Worm (Caenorhabditis elegans) whole organism, late embryonic: Measurements from ENCODE around the gene C13G3.12.

Source experiments
- C08G9.2 ChIP-seq: sonication (generic microtip); optimal IDR thresholded peaks from 2 replicates; lab custom pipeline; 2016; ENCODE audit warnings: mild to moderate bottlenecking, missing genetic modification characterization, moderate library complexity, missing compliant biosample characterization
- F13H6.1 ChIP-seq: sonication (generic microtip); optimal IDR thresholded peaks from 2 replicates; lab custom pipeline; 2016; ENCODE audit warnings: missing genetic modification characterization, missing compliant biosample characterization
- K09A11.1 ChIP-seq: sonication (generic microtip); optimal IDR thresholded peaks from 2 replicates; lab custom pipeline; 2017; ENCODE audit warnings: antibody characterized with exemption, mild to moderate bottlenecking, missing genetic modification characterization, missing compliant biosample characterization; ENCODE audit not compliant: insufficient read depth
- T23F11.4 ChIP-seq: fragments of 200-800 bp; sonication (Bioruptor generic); optimal IDR thresholded peaks from 2 replicates; lab custom pipeline; 2018; ENCODE audit warnings: mild to moderate bottlenecking, missing genetic modification characterization, missing compliant biosample characterization
- Y22D7AL.16 ChIP-seq: sonication (generic microtip); optimal IDR thresholded peaks from 2 replicates; lab custom pipeline; 2016; ENCODE audit warnings: missing genetic modification characterization, missing compliant biosample characterization
- ahr-1 ChIP-seq: sonication (generic microtip); optimal IDR thresholded peaks from 2 replicates; lab custom pipeline; 2016; ENCODE audit warnings: missing genetic modification characterization, missing compliant biosample characterization
- ceh-18 ChIP-seq: sonication (generic microtip); optimal IDR thresholded peaks from 2 replicates; lab custom pipeline; 2016; ENCODE audit warnings: missing genetic modification characterization, missing compliant biosample characterization
- ceh-22 ChIP-seq: sonication (generic microtip); optimal IDR thresholded peaks from 2 replicates; lab custom pipeline; 2017; ENCODE audit warnings: missing biosample characterization, missing genetic modification characterization
- ceh-24 ChIP-seq: sonication (generic microtip); optimal IDR thresholded peaks from 2 replicates; lab custom pipeline; 2016; ENCODE audit warnings: mild to moderate bottlenecking, missing genetic modification characterization, missing compliant biosample characterization
- ceh-30 ChIP-seq: fragments of 150-350 bp; optimal IDR thresholded peaks from 2 replicates; lab custom pipeline; 2014; ENCODE audit warnings: missing biosample characterization, missing genetic modification characterization
- ceh-45 ChIP-seq: fragments of 200-800 bp; sonication (Bioruptor generic); IDR thresholded peaks from 2 replicates; pipeline ENCODE4 v1.3.6; 2022; ENCODE audit warnings: missing genetic modification reagents, missing genetic modification characterization, missing compliant biosample characterization
- ceh-6 ChIP-seq: fragments of 200-800 bp; sonication (Bioruptor generic); optimal IDR thresholded peaks from 2 replicates; lab custom pipeline; 2018; ENCODE audit warnings: mild to moderate bottlenecking, missing genetic modification characterization, missing compliant biosample characterization
- dmd-4 ChIP-seq: sonication (generic microtip); optimal IDR thresholded peaks from 2 replicates; lab custom pipeline; 2016; ENCODE audit warnings: borderline replicate concordance, missing genetic modification characterization, missing compliant biosample characterization
- elt-2 ChIP-seq: sonication (generic microtip); optimal IDR thresholded peaks from 2 replicates; lab custom pipeline; 2016; ENCODE audit warnings: missing genetic modification reagents, missing genetic modification characterization, missing compliant biosample characterization
- elt-4 ChIP-seq: sonication (generic microtip); optimal IDR thresholded peaks from 2 replicates; lab custom pipeline; 2016; ENCODE audit warnings: missing genetic modification characterization, missing compliant biosample characterization
- eyg-1 ChIP-seq: sonication (generic microtip); optimal IDR thresholded peaks from 2 replicates; lab custom pipeline; 2016; ENCODE audit warnings: missing genotype, missing genetic modification characterization, missing compliant biosample characterization
- fax-1 ChIP-seq: sonication (generic microtip); optimal IDR thresholded peaks from 2 replicates; lab custom pipeline; 2016; ENCODE audit warnings: missing genotype, missing genetic modification characterization, missing compliant biosample characterization
- fkh-6 ChIP-seq: sonication (generic microtip); optimal IDR thresholded peaks from 2 replicates; lab custom pipeline; 2016; ENCODE audit warnings: missing genetic modification characterization, missing compliant biosample characterization
- hlh-30 ChIP-seq: sonication (generic microtip); optimal IDR thresholded peaks from 2 replicates; lab custom pipeline; 2017; ENCODE audit warnings: antibody characterized with exemption, missing genetic modification characterization, missing compliant biosample characterization; ENCODE audit not compliant: insufficient read depth
- hlh-6 ChIP-seq: sonication (generic microtip); optimal IDR thresholded peaks from 2 replicates; lab custom pipeline; 2016; ENCODE audit warnings: missing genotype, missing genetic modification characterization, missing compliant biosample characterization
- hlh-8 ChIP-seq: sonication (generic microtip); optimal IDR thresholded peaks from 2 replicates; lab custom pipeline; 2016; ENCODE audit warnings: missing genotype, missing genetic modification characterization, missing compliant biosample characterization
- lim-6 ChIP-seq: sonication (generic microtip); optimal IDR thresholded peaks from 2 replicates; lab custom pipeline; 2016; ENCODE audit warnings: missing genetic modification characterization, missing compliant biosample characterization
- nfya-1 ChIP-seq: sonication (generic microtip); optimal IDR thresholded peaks from 2 replicates; lab custom pipeline; 2017; ENCODE audit warnings: missing genetic modification characterization, mild to moderate bottlenecking, missing compliant biosample characterization, antibody characterized with exemption, moderate library complexity
- npax-4 ChIP-seq: sonication (generic microtip); optimal IDR thresholded peaks from 2 replicates; lab custom pipeline; 2016; ENCODE audit warnings: missing genetic modification characterization, missing compliant biosample characterization
- odd-2 ChIP-seq: sonication (generic microtip); optimal IDR thresholded peaks from 2 replicates; lab custom pipeline; 2017; ENCODE audit warnings: antibody characterized with exemption, mild to moderate bottlenecking, missing genetic modification characterization, missing compliant biosample characterization
- pax-1 ChIP-seq: fragments of 150-350 bp; optimal IDR thresholded peaks from 2 replicates; lab custom pipeline; 2014; ENCODE audit warnings: missing biosample characterization, missing genetic modification characterization
- pha-2 ChIP-seq: sonication (generic microtip); optimal IDR thresholded peaks from 2 replicates; lab custom pipeline; 2017; ENCODE audit warnings: mild to moderate bottlenecking, missing genetic modification characterization, missing compliant biosample characterization
- pros-1 ChIP-seq: fragments of 150-350 bp; optimal IDR thresholded peaks from 2 replicates; lab custom pipeline; 2014; ENCODE audit warnings: missing biosample characterization, missing genetic modification reagents, missing genetic modification characterization
- ref-2 ChIP-seq: sonication (generic microtip); optimal IDR thresholded peaks from 2 replicates; lab custom pipeline; 2016; ENCODE audit warnings: missing genetic modification characterization, missing compliant biosample characterization
- rnt-1 ChIP-seq: sonication (generic microtip); optimal IDR thresholded peaks from 2 replicates; lab custom pipeline; 2016; ENCODE audit warnings: missing genetic modification characterization, missing compliant biosample characterization
- sdc-2 ChIP-seq: sonication (generic microtip); optimal IDR thresholded peaks from 2 replicates; lab custom pipeline; 2016; ENCODE audit warnings: missing genotype, missing genetic modification characterization, missing compliant biosample characterization
- syd-9 ChIP-seq: sonication (generic microtip); optimal IDR thresholded peaks from 2 replicates; lab custom pipeline; 2016; ENCODE audit warnings: mild to moderate bottlenecking, missing genetic modification characterization, moderate library complexity, missing compliant biosample characterization
- tbx-7 ChIP-seq: sonication (generic microtip); optimal IDR thresholded peaks from 2 replicates; lab custom pipeline; 2016; ENCODE audit warnings: missing genotype, missing genetic modification characterization, missing compliant biosample characterization
- unc-42 ChIP-seq: sonication (generic microtip); optimal IDR thresholded peaks from 2 replicates; lab custom pipeline; 2016; ENCODE audit warnings: missing genotype, missing genetic modification characterization, missing compliant biosample characterization
- unc-86 ChIP-seq: sonication (generic microtip); optimal IDR thresholded peaks from 2 replicates; lab custom pipeline; 2016; ENCODE audit warnings: missing genetic modification characterization, missing compliant biosample characterization
- zip-5 ChIP-seq: sonication (generic microtip); optimal IDR thresholded peaks from 2 replicates; lab custom pipeline; 2016; ENCODE audit warnings: missing genetic modification characterization, missing compliant biosample characterization
- ztf-16 ChIP-seq: sonication (generic microtip); optimal IDR thresholded peaks from 2 replicates; lab custom pipeline; 2017; ENCODE audit warnings: missing genetic modification characterization, missing compliant biosample characterization

C13G3.12 gene

ce11 chrV:11014758-11015157 lies 8.0 kb downstream of the C13G3.12 start (continued):
- TF ChIP-seq pha-2 (tag; lab: Kevin White, UChicago) (no peak), npax-4 (tag; lab: Kevin White, UChicago) (no peak)

ce11 chrV:11013179-11013578 lies 9.5 kb downstream of the C13G3.12 start:
- no peak for TF ChIP-seq elt-4 (tag; lab: Kevin White, UChicago)
- no peak for TF ChIP-seq fax-1
- no peak for TF ChIP-seq C08G9.2
- no peak for TF ChIP-seq eyg-1 (tag; lab: Kevin White, UChicago)
- TF ChIP-seq sdc-2 (tag; lab: Kevin White, UChicago) = no peak
- no peak for TF ChIP-seq zip-5 (tag; lab: Kevin White, UChicago)
- no peak for TF ChIP-seq odd-2
- no peak for TF ChIP-seq pax-1 (tag; lab: Kevin White, UChicago)
- no peak for TF ChIP-seq ztf-16 (tag; lab: Kevin White, UChicago)
- TF ChIP-seq ceh-45 (GFP tag; lab: Robert Waterston, UW) = no peak
- no peak for TF ChIP-seq elt-2 (tag; lab: Kevin White, UChicago)
- TF ChIP-seq unc-42 (tag; lab: Kevin White, UChicago) = no peak
- TF ChIP-seq hlh-6 (tag; lab: Kevin White, UChicago) = no peak
- no peak for TF ChIP-seq K09A11.1 (tag; lab: Kevin White, UChicago)
- TF ChIP-seq dmd-4 (tag; lab: Kevin White, UChicago) = no peak
- TF ChIP-seq F13H6.1 (tag; lab: Kevin White, UChicago) = no peak
- no peak for TF ChIP-seq ref-2 (tag; lab: Kevin White, UChicago)

- no peak for TF ChIP-seq ceh-45 (GFP tag; lab: Robert Waterston, UW)
- TF ChIP-seq lim-6 (tag; lab: Kevin White, UChicago) = no peak
- TF ChIP-seq ceh-30 (tag; lab: Kevin White, UChicago) = no peak
- no peak for TF ChIP-seq syd-9 (tag; lab: Kevin White, UChicago)
- TF ChIP-seq tbx-7 (tag; lab: Kevin White, UChicago) = no peak
- no peak for TF ChIP-seq ceh-18 (tag; lab: Kevin White, UChicago)
- TF ChIP-seq hlh-30 = no peak
- no peak for TF ChIP-seq C08G9.2
- no peak for TF ChIP-seq hlh-8 (tag; lab: Kevin White, UChicago)
- TF ChIP-seq rnt-1 (tag; lab: Kevin White, UChicago) = no peak
These were observed 10.3 kb downstream of the C13G3.12 start, which contains the start of gene C13G3.1 for ce11 chrV:11012419-11012818. Gene C13G3.1, minus strand, starts transcription at chrV:11012465.

- no peak for TF ChIP-seq fkh-6
- no peak for TF ChIP-seq fax-1
- TF ChIP-seq unc-86 (tag; lab: Kevin White, UChicago) = no peak
- TF ChIP-seq T23F11.4 (GFP tag; lab: Kevin White, UChicago) = no peak
- no peak for TF ChIP-seq Y22D7AL.16 (tag; lab: Kevin White, UChicago)
- TF ChIP-seq ahr-1 (tag; lab: Kevin White, UChicago) = no peak
- TF ChIP-seq pha-2 (tag; lab: Kevin White, UChicago) = no peak
- no peak for TF ChIP-seq pros-1 (tag; lab: Kevin White, UChicago)
- no peak for TF ChIP-seq nfya-1 (tag; lab: Kevin White, UChicago)
- no peak for TF ChIP-seq eyg-1 (tag; lab: Kevin White, UChicago)
- TF ChIP-seq sdc-2 (tag; lab: Kevin White, UChicago) = no peak
- TF ChIP-seq ceh-22 (tag; lab: Kevin White, UChicago) = no peak
- no peak for TF ChIP-seq ztf-16 (tag; lab: Kevin White, UChicago)
- TF ChIP-seq syd-9 (tag; lab: Kevin White, UChicago) = no peak
- no peak for TF ChIP-seq ceh-24 (tag; lab: Kevin White, UChicago)
- no peak for TF ChIP-seq ceh-6 (GFP tag; lab: Kevin White, UChicago)
These were observed 10.9 kb downstream of the C13G3.12 start for ce11 chrV:11011807-11012206.
